Worm (Caenorhabditis elegans) whole organism, L4 larva: ENCODE data around the gene F08G12.5.

Source experiments
- ceh-28 ChIP-seq: fragments of 150-350 bp; optimal IDR thresholded peaks from 2 replicates; lab custom pipeline; 2014; ENCODE audit warnings: missing biosample characterization, missing genetic modification reagents, missing genetic modification characterization
- dve-1 ChIP-seq: sonication (generic microtip); optimal IDR thresholded peaks from 2 replicates; lab custom pipeline; 2017; ENCODE audit warnings: antibody characterized with exemption, mild to moderate bottlenecking, missing genetic modification characterization, missing compliant biosample characterization; ENCODE audit not compliant: insufficient read depth
- hlh-30 ChIP-seq: sonication (generic microtip); optimal IDR thresholded peaks from 2 replicates; lab custom pipeline; 2017; ENCODE audit warnings: antibody characterized with exemption, mild to moderate bottlenecking, missing genetic modification characterization, missing compliant biosample characterization; ENCODE audit not compliant: insufficient read depth
- hmg-1.1 ChIP-seq: fragments of 200-800 bp; sonication (Bioruptor generic); IDR thresholded peaks from 2 replicates; pipeline ENCODE4 v1.3.6; 2022; ENCODE audit warnings: missing genetic modification reagents, missing genetic modification characterization, missing compliant biosample characterization
- mdl-1 ChIP-seq, 2 experiments: fragments of 150-350 bp in 1 of 2; sonication (generic microtip) in 1 of 2; optimal IDR thresholded peaks; 2 replicates each; lab custom pipeline; 2014 to 2017; ENCODE audit warnings: missing biosample characterization in 2 of 2, missing genetic modification characterization in 2 of 2
- nhr-25 ChIP-seq: sonication (generic microtip); optimal IDR thresholded peaks from 2 replicates; lab custom pipeline; 2017; ENCODE audit warnings: missing genetic modification characterization, mild to moderate bottlenecking, missing compliant biosample characterization, antibody characterized with exemption, moderate library complexity, borderline replicate concordance; ENCODE audit not compliant: insufficient read depth
- nhr-76 ChIP-seq: fragments of 150-350 bp; optimal IDR thresholded peaks from 2 replicates; lab custom pipeline; 2014; ENCODE audit warnings: missing biosample characterization, missing genetic modification characterization
- nhr-77 ChIP-seq: fragments of 150-350 bp; optimal IDR thresholded peaks from 2 replicates; lab custom pipeline; 2014; ENCODE audit warnings: missing biosample characterization, missing genetic modification characterization
- php-3 ChIP-seq: fragments of 200-800 bp; sonication (Bioruptor generic); IDR thresholded peaks from 2 replicates; pipeline ENCODE4 v1.3.6; 2022; ENCODE audit warnings: missing genetic modification reagents, missing genetic modification characterization, missing compliant biosample characterization
- pqm-1 ChIP-seq: sonication (generic microtip); optimal IDR thresholded peaks from 2 replicates; lab custom pipeline; 2017; ENCODE audit warnings: missing biosample characterization, missing genetic modification characterization
- sdz-12 ChIP-seq: fragments of 200-800 bp; sonication (Bioruptor generic); optimal IDR thresholded peaks from 2 replicates; lab custom pipeline; 2018; ENCODE audit warnings: mild to moderate bottlenecking, missing genetic modification characterization, missing compliant biosample characterization
- skn-1 ChIP-seq: fragments of 150-350 bp; optimal IDR thresholded peaks from 2 replicates; lab custom pipeline; 2014; ENCODE audit warnings: missing biosample characterization, missing genetic modification characterization
- spr-1 ChIP-seq: sonication (generic microtip); optimal IDR thresholded peaks from 2 replicates; lab custom pipeline; 2016; ENCODE audit warnings: mild to moderate bottlenecking, missing genetic modification characterization, missing compliant biosample characterization
- ztf-11 ChIP-seq: fragments of 150-350 bp; optimal IDR thresholded peaks from 2 replicates; lab custom pipeline; 2014; ENCODE audit warnings: missing biosample characterization, missing genetic modification characterization

DNA sequence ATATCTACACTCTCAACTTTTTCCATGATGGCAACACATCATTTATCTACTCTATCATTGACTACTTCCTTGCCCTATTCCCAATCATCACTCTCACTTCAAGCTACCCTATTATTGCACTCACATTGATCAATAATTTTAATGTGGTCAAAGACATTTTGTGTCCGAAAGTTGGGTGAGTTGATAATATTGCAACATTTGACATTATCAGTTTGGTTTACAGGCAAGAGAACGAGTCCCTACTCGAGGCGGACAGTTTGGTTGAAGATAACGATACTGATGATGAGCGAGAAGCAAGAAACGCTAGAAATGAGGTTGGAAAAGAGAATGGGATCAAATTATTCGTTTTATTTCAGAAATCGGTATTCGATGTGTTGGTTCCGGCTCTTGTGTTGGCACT lies 45.4 kb downstream of the F08G12.5 start:
- TF ChIP-seq hmg-1.1 (no peak), skn-1 (tag; lab: Kevin White, UChicago) (no peak), mdl-1 (tag; optimal IDR thresholded peaks at IDR 0.05; lab: Kevin White, UChicago) (no peak), spr-1 (tag; lab: Kevin White, UChicago) (no peak), hlh-30 (tag; lab: Kevin White, UChicago) (no peak), nhr-76 (tag; lab: Kevin White, UChicago) (no peak), pqm-1 (tag; lab: Kevin White, UChicago) (peak; percentile 83), ceh-28 (tag; lab: Kevin White, UChicago) (no peak), nhr-77 (tag; lab: Kevin White, UChicago) (peak; percentile 27), php-3 (GFP tag; lab: Robert Waterston, UW) (peak; percentile 48; the same call in 1 of the 2 replicates), ztf-11 (tag; lab: Kevin White, UChicago) (no peak), dve-1 (tag; lab: Kevin White, UChicago) (peak; percentile 55), nhr-25 (tag; lab: Kevin White, UChicago) (no peak), sdz-12 (no peak)
